Worm (Caenorhabditis elegans) whole organism, late embryonic: ENCODE results near the gene C56E6.7.

ENCODE experiments used
- ceh-18 ChIP-seq: sonication (generic microtip); optimal IDR thresholded peaks from 2 replicates; lab custom pipeline; 2016; ENCODE audit warnings: missing genetic modification characterization, missing compliant biosample characterization
- che-1 ChIP-seq: sonication (generic microtip); optimal IDR thresholded peaks from 2 replicates; lab custom pipeline; 2016; ENCODE audit warnings: mild to moderate bottlenecking, missing genetic modification characterization, missing compliant biosample characterization
- fax-1 ChIP-seq: sonication (generic microtip); optimal IDR thresholded peaks from 2 replicates; lab custom pipeline; 2016; ENCODE audit warnings: missing genotype, missing genetic modification characterization, missing compliant biosample characterization
- fkh-10 ChIP-seq: fragments of 150-350 bp; optimal IDR thresholded peaks from 2 replicates; lab custom pipeline; 2014; ENCODE audit warnings: missing biosample characterization, missing genetic modification reagents, missing genetic modification characterization
- odd-2 ChIP-seq: sonication (generic microtip); optimal IDR thresholded peaks from 2 replicates; lab custom pipeline; 2017; ENCODE audit warnings: antibody characterized with exemption, mild to moderate bottlenecking, missing genetic modification characterization, missing compliant biosample characterization
- pha-2 ChIP-seq: sonication (generic microtip); optimal IDR thresholded peaks from 2 replicates; lab custom pipeline; 2017; ENCODE audit warnings: mild to moderate bottlenecking, missing genetic modification characterization, missing compliant biosample characterization
- pqm-1 ChIP-seq: sonication (generic microtip); optimal IDR thresholded peaks from 2 replicates; lab custom pipeline; 2016; ENCODE audit warnings: missing genetic modification characterization, missing compliant biosample characterization
- unc-86 ChIP-seq: sonication (generic microtip); optimal IDR thresholded peaks from 2 replicates; lab custom pipeline; 2016; ENCODE audit warnings: missing genetic modification characterization, missing compliant biosample characterization

DNA sequence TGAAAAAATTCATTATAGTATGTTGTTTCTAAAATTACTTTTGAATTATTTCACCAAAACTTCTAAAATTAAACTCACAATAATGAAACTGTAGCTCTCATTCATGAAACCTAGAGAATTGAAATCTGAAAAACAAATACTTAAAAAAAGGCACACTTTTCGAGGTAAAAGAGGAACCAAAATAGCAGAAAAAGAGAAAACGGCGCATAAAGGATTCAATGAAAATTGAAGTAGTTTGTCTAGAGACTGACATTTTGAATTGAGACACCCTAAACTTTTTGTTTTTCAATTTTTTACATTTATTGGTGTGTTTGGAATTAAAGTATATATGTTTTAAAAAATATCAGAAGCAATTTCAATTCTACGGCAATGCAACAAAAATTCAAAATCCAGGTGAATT is 45.4 kb upstream of the C56E6.7 start, which contains the start of gene dgk-5:
- TF ChIP-seq fkh-10 (GFP tag; lab: Kevin White, UChicago) (no peak), che-1 (tag; lab: Kevin White, UChicago) (no peak), pha-2 (no peak), pqm-1 (no peak), odd-2 (tag; lab: Kevin White, UChicago) (no peak), fax-1 (tag; lab: Kevin White, UChicago) (no peak), unc-86 (tag; lab: Kevin White, UChicago) (no peak), ceh-18 (no peak)
